Fruit fly (Drosophila melanogaster) whole organism, embryonic: Measurements from ENCODE around the gene LysRS.
A peak's percentile ranks its signal among the peaks of the same experiment; 100 is the strongest.

Source experiments
- Atf6 ChIP-seq: fragments of 200-800 bp; sonication (Bioruptor generic); IDR thresholded peaks from 2 replicates; pipeline ENCODE4 v1.3.6; 2022; ENCODE audit warnings: missing biosample characterization, missing genetic modification characterization
- Awh ChIP-seq: fragments of 200-800 bp; sonication (Bioruptor generic); IDR thresholded peaks from 2 replicates; pipeline ENCODE4, ENCODE4 v1.3.6; 2022; ENCODE audit warnings: missing biosample characterization, missing genetic modification characterization
- B-H1 ChIP-seq: fragments of 200-800 bp; sonication (Bioruptor generic); IDR thresholded peaks from 3 replicates; pipeline ENCODE4 v1.3.6; 2022; ENCODE audit warnings: missing biosample characterization, missing genetic modification characterization
- CG10147 ChIP-seq: fragments of 200-800 bp; sonication (Bioruptor generic); optimal IDR thresholded peaks from 2 replicates; lab custom pipeline; 2019; ENCODE audit warnings: missing biosample characterization, mild to moderate bottlenecking, missing genetic modification characterization, moderate library complexity
- CG10209 ChIP-seq: fragments of 200-800 bp; sonication (Bioruptor generic); optimal IDR thresholded peaks from 3 replicates; lab custom pipeline; 2017; ENCODE audit warnings: missing biosample characterization, mild to moderate bottlenecking, missing genetic modification characterization, missing genetic modification reagents
- CG12299 ChIP-seq: fragments of 200-800 bp; sonication (Bioruptor generic); optimal IDR thresholded peaks from 2 replicates; lab custom pipeline; 2018; ENCODE audit warnings: missing biosample characterization, mild to moderate bottlenecking, missing genetic modification characterization
- CG1233 ChIP-seq: fragments of 200-800 bp; sonication (Bioruptor generic); optimal IDR thresholded peaks from 4 replicates; lab custom pipeline; 2018; ENCODE audit warnings: missing biosample characterization, mild to moderate bottlenecking, missing genetic modification characterization
- CG15073 ChIP-seq: fragments of 200-800 bp; sonication (Bioruptor generic); optimal IDR thresholded peaks from 2 replicates; lab custom pipeline; 2016; ENCODE audit warnings: missing biosample characterization, missing genetic modification characterization
- CG32772 ChIP-seq: fragments of 200-800 bp; sonication (Bioruptor generic); IDR thresholded peaks from 2 replicates; pipeline ENCODE4 v1.3.6; 2022; ENCODE audit warnings: missing biosample characterization, missing genetic modification characterization
- CG33213 ChIP-seq: fragments of 200-800 bp; sonication (Bioruptor generic); optimal IDR thresholded peaks from 3 replicates; lab custom pipeline; 2016; ENCODE audit warnings: missing biosample characterization, missing genetic modification characterization
- CG3995 ChIP-seq: fragments of 200-800 bp; sonication (Bioruptor generic); optimal IDR thresholded peaks from 3 replicates; lab custom pipeline; 2016; ENCODE audit warnings: missing biosample characterization, missing genetic modification characterization
- CG6175 ChIP-seq: fragments of 200-800 bp; sonication (Bioruptor generic); IDR thresholded peaks from 3 replicates; pipeline ENCODE4 v1.3.6; 2022; ENCODE audit warnings: missing biosample characterization, missing genetic modification characterization
- CG8765 ChIP-seq: fragments of 200-800 bp; sonication (Bioruptor generic); IDR thresholded peaks from 2 replicates; pipeline ENCODE4 v1.3.6; 2022; ENCODE audit warnings: missing biosample characterization, missing genetic modification characterization
- CG9609 ChIP-seq: fragments of 200-800 bp; sonication (Bioruptor generic); optimal IDR thresholded peaks from 3 replicates; lab custom pipeline; 2016; ENCODE audit warnings: missing biosample characterization, missing genetic modification characterization
- CG9932 ChIP-seq: fragments of 200-800 bp; sonication (Bioruptor generic); IDR thresholded peaks from 2 replicates; pipeline ENCODE4 v1.3.6; 2022; ENCODE audit warnings: missing biosample characterization, missing genetic modification characterization
- CkIIα-i1 ChIP-seq: fragments of 200-800 bp; sonication (Bioruptor generic); IDR thresholded peaks from 2 replicates; pipeline ENCODE4 v1.3.6; 2022; ENCODE audit warnings: missing biosample characterization, missing genetic modification characterization
- Dp ChIP-seq: fragments of 200-800 bp; sonication (Bioruptor generic); optimal IDR thresholded peaks from 2 replicates; lab custom pipeline; 2018; ENCODE audit warnings: missing biosample characterization, mild to moderate bottlenecking, missing genetic modification characterization, moderate library complexity
- Jarid2 ChIP-seq: fragments of 200-800 bp; sonication (Bioruptor generic); optimal IDR thresholded peaks from 3 replicates; lab custom pipeline; 2017; ENCODE audit warnings: mild to moderate bottlenecking, missing biosample characterization, missing genetic modification reagents, missing genetic modification characterization
- Lpt ChIP-seq: fragments of >200 bp; optimal IDR thresholded peaks from 2 replicates; lab custom pipeline; 2018; ENCODE audit warnings: missing biosample characterization, missing genetic modification characterization
- NK7.1 ChIP-seq: fragments of 200-800 bp; sonication (Bioruptor generic); optimal IDR thresholded peaks from 3 replicates; lab custom pipeline; 2016; ENCODE audit warnings: missing biosample characterization, missing genetic modification characterization
- Nf-YC ChIP-seq: fragments of 200-800 bp; optimal IDR thresholded peaks from 3 replicates; lab custom pipeline; 2019; ENCODE audit warnings: missing biosample characterization, mild to moderate bottlenecking, missing genetic modification characterization, moderate library complexity
- Oaz ChIP-seq: fragments of 200-800 bp; sonication (Bioruptor generic); IDR thresholded peaks from 2 replicates; pipeline ENCODE4 v1.3.6; 2022; ENCODE audit warnings: missing biosample characterization, missing genetic modification characterization
- Poxn ChIP-seq: fragments of 200-800 bp; sonication (Bioruptor generic); IDR thresholded peaks from 2 replicates; pipeline ENCODE4 v1.3.6; 2022; ENCODE audit warnings: missing biosample characterization, missing genetic modification characterization
- Sry-δ ChIP-seq: fragments of 200-800 bp; sonication (Bioruptor generic); optimal IDR thresholded peaks from 2 replicates; lab custom pipeline; 2016; ENCODE audit warnings: missing biosample characterization, missing genetic modification characterization
- Xrp1 ChIP-seq: fragments of 200-800 bp; sonication (Bioruptor generic); IDR thresholded peaks from 2 replicates; pipeline ENCODE4 v1.3.6; 2022; ENCODE audit warnings: missing biosample characterization, missing genetic modification characterization
- amos ChIP-seq: fragments of 200-800 bp; sonication (Bioruptor generic); IDR thresholded peaks from 2 replicates; pipeline ENCODE4 v1.3.6; 2022; ENCODE audit warnings: missing biosample characterization, missing genetic modification characterization; ENCODE audit not compliant: partially characterized antibody
- bowl ChIP-seq: fragments of 200-800 bp; sonication (Bioruptor generic); IDR thresholded peaks from 2 replicates; pipeline ENCODE4 v1.3.6; 2022; ENCODE audit warnings: missing biosample characterization, missing genetic modification characterization
- dati ChIP-seq: fragments of 200-800 bp; sonication (Bioruptor generic); IDR thresholded peaks from 2 replicates; pipeline ENCODE4 v1.3.6; 2022; ENCODE audit warnings: missing biosample characterization, missing genetic modification characterization
- emc ChIP-seq: fragments of 200-800 bp; sonication (Bioruptor generic); optimal IDR thresholded peaks from 2 replicates; lab custom pipeline; 2016; ENCODE audit warnings: missing biosample characterization, missing genetic modification characterization
- fd3F ChIP-seq: fragments of 200-800 bp; sonication (Bioruptor generic); optimal IDR thresholded peaks from 2 replicates; lab custom pipeline; 2018; ENCODE audit warnings: missing biosample characterization, mild to moderate bottlenecking, missing genetic modification characterization, moderate library complexity
- gcm2 ChIP-seq: fragments of 200-800 bp; sonication (Bioruptor generic); optimal IDR thresholded peaks from 2 replicates; lab custom pipeline; 2016; ENCODE audit warnings: missing biosample characterization, missing genetic modification characterization
- gro ChIP-seq: fragments of 200-800 bp; sonication (Bioruptor generic); optimal IDR thresholded peaks from 2 replicates; lab custom pipeline; 2016; ENCODE audit warnings: missing biosample characterization, missing genetic modification characterization
- klu ChIP-seq: fragments of 200-800 bp; sonication (Bioruptor generic); IDR thresholded peaks from 2 replicates; pipeline ENCODE4 v1.3.6; 2022; ENCODE audit warnings: missing biosample characterization, missing genetic modification characterization
- lbe ChIP-seq: fragments of 200-800 bp; sonication (Bioruptor generic); optimal IDR thresholded peaks from 2 replicates; lab custom pipeline; 2016; ENCODE audit warnings: missing biosample characterization, mild to moderate bottlenecking, missing genetic modification characterization
- lilli ChIP-seq: fragments of 200-800 bp; sonication (Bioruptor generic); optimal IDR thresholded peaks from 3 replicates; lab custom pipeline; 2016; ENCODE audit warnings: missing biosample characterization, missing genetic modification characterization
- nmo ChIP-seq: fragments of 200-800 bp; sonication (Bioruptor generic); optimal IDR thresholded peaks from 2 replicates; lab custom pipeline; 2018; ENCODE audit warnings: missing biosample characterization, mild to moderate bottlenecking, missing genetic modification characterization, moderate library complexity
- odd ChIP-seq: fragments of 200-800 bp; sonication (Bioruptor generic); optimal IDR thresholded peaks from 2 replicates; lab custom pipeline; 2017; ENCODE audit warnings: missing biosample characterization, mild to moderate bottlenecking, missing genetic modification characterization
- p53 ChIP-seq: fragments of 200-800 bp; sonication (Bioruptor generic); optimal IDR thresholded peaks from 2 replicates; lab custom pipeline; 2016; ENCODE audit warnings: missing biosample characterization, missing genetic modification characterization
- pan ChIP-seq, 4 experiments: fragments of >200 bp in 3 of 4; fragments of 200-800 bp in 1 of 4; sonication (Bioruptor generic) in 1 of 4; optimal IDR thresholded peaks in 3 of 4; IDR thresholded peaks in 1 of 4; 2 replicates each; pipeline versions ENCODE4 v1.3.6 to Lab custom; 2017 to 2022; ENCODE audit warnings: missing biosample characterization in 2 of 4, missing genetic modification characterization in 2 of 4, mixed read lengths in 1 of 4
- pfk ChIP-seq: fragments of 200-800 bp; sonication (Bioruptor generic); optimal IDR thresholded peaks from 2 replicates; lab custom pipeline; 2018; ENCODE audit warnings: missing biosample characterization, mild to moderate bottlenecking, missing genetic modification characterization, moderate library complexity
- run ChIP-seq: fragments of 200-800 bp; sonication (Bioruptor generic); optimal IDR thresholded peaks from 3 replicates; lab custom pipeline; 2018; ENCODE audit warnings: missing biosample characterization, mild to moderate bottlenecking, missing genetic modification characterization
- slp2 ChIP-seq: fragments of 200-800 bp; sonication (Bioruptor generic); optimal IDR thresholded peaks from 2 replicates; lab custom pipeline; 2016; ENCODE audit warnings: missing biosample characterization, missing genetic modification characterization
- so ChIP-seq: fragments of 200-800 bp; sonication (Bioruptor generic); IDR thresholded peaks from 3 replicates; pipeline ENCODE4 v1.3.6; 2022; ENCODE audit warnings: missing biosample characterization, missing genetic modification characterization
- stwl ChIP-seq: fragments of 200-800 bp; sonication (Bioruptor generic); optimal IDR thresholded peaks from 3 replicates; lab custom pipeline; 2018; ENCODE audit warnings: missing biosample characterization, mild to moderate bottlenecking, missing genetic modification characterization, moderate library complexity
- sug ChIP-seq: fragments of 200-800 bp; optimal IDR thresholded peaks from 2 replicates; lab custom pipeline; 2019; ENCODE audit warnings: missing biosample characterization, mild to moderate bottlenecking, missing genetic modification characterization, moderate library complexity
- vnd ChIP-seq: fragments of 200-800 bp; sonication (Bioruptor generic); IDR thresholded peaks from 3 replicates; pipeline ENCODE4 v1.3.6; 2022; ENCODE audit warnings: missing biosample characterization, missing genetic modification characterization; ENCODE audit not compliant: partially characterized antibody
- vvl ChIP-seq: fragments of 200-800 bp; sonication (Bioruptor generic); IDR thresholded peaks from 2 replicates; pipeline ENCODE4 v1.3.6; 2022; ENCODE audit warnings: missing biosample characterization, missing genetic modification characterization
- wek ChIP-seq: fragments of 200-800 bp; sonication (Bioruptor generic); optimal IDR thresholded peaks from 3 replicates; lab custom pipeline; 2018; ENCODE audit warnings: missing biosample characterization, mild to moderate bottlenecking, missing genetic modification characterization, moderate library complexity
- zen ChIP-seq: fragments of 200-800 bp; sonication (Bioruptor generic); optimal IDR thresholded peaks from 3 replicates; lab custom pipeline; 2018; ENCODE audit warnings: missing biosample characterization, mild to moderate bottlenecking, missing genetic modification characterization, moderate library complexity
- zf30C ChIP-seq: fragments of 200-800 bp; sonication (Bioruptor generic); optimal IDR thresholded peaks from 3 replicates; lab custom pipeline; 2018; ENCODE audit warnings: missing biosample characterization, mild to moderate bottlenecking, missing genetic modification characterization

LysRS gene

DNA sequence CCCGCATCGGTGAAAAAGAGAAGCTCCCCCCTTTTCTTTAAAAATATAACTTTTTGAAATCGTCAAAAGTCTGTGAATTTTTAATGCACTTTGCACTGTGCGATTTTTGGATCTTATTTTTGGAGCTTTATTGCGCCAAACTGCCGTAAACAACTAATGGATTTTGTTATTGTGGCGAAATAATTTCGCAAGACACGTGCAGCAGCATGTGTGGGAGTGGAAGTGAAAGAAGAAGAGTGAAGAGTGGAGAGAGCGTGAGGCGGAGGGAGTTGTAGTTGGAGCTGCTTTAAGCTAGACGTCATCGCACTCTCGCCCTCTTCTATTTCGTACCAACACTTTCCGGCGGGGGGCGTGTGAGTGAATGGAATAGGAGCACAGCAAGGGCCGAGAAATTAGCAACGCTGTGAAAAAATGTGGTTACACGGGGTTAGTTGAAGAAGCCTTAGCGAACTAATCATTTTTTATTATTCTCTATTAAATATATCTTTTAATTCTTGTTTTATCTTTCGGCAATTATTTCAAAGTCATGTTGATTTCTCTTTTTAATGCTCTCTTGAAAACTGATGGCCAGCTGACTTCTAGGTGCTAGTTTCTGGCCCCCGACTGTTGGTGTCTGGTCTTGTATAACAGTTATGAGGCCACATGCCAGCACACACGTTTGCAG is 25.1 kb downstream of the LysRS start:
- TF ChIP-seq gro (GFP tag; lab: Kevin White, UChicago), result no peak
- peak; percentile 92 for TF ChIP-seq CG32772 (GFP tag; lab: Robert Waterston, UW)
- TF ChIP-seq Oaz (GFP tag; lab: Robert Waterston, UW), result peak; percentile 88
- peak; percentile 94 for TF ChIP-seq CG10147 (GFP tag; lab: Kevin White, UChicago)
- TF ChIP-seq so (GFP tag; lab: Robert Waterston, UW), result peak; percentile 95
- peak; percentile 95 for TF ChIP-seq CG10209 (GFP tag; lab: Kevin White, UChicago)
- peak; percentile 62 for TF ChIP-seq CG9609 (GFP tag; lab: Kevin White, UChicago)
- TF ChIP-seq odd (GFP tag; lab: Kevin White, UChicago), result peak; percentile 92
- TF ChIP-seq bowl (GFP tag; lab: Robert Waterston, UW), result peak; percentile 87
- no peak for TF ChIP-seq zf30C
- peak; percentile 95 for TF ChIP-seq CG12299 (tag; lab: Kevin White, UChicago)
- TF ChIP-seq wek (GFP tag; lab: Kevin White, UChicago), result peak; percentile 72
- TF ChIP-seq vnd, result no peak
- TF ChIP-seq amos (GFP tag; lab: Robert Waterston, UW), result no peak
- peak; percentile 93 for TF ChIP-seq Awh (GFP tag; lab: Robert Waterston, UW)
- TF ChIP-seq Lpt, result no peak
- peak; percentile 83 for TF ChIP-seq Poxn (GFP tag; lab: Robert Waterston, UW)
- TF ChIP-seq NK7.1, result no peak
- peak; percentile 92 for TF ChIP-seq run
- TF ChIP-seq Sry-δ (GFP tag; lab: Kevin White, UChicago), result no peak
- TF ChIP-seq Dp (GFP tag; lab: Kevin White, UChicago), result peak; percentile 4
- peak; percentile 92 for TF ChIP-seq CG9932 (GFP tag; lab: Robert Waterston, UW)
- TF ChIP-seq p53 (GFP tag; lab: Kevin White, UChicago), result no peak
- peak; percentile 36; the same call in 1 of the 2 replicates for TF ChIP-seq CkIIα-i1 (GFP tag; lab: Robert Waterston, UW)
- peak; percentile 93 for TF ChIP-seq sug (tag; lab: Kevin White, UChicago)
- TF ChIP-seq CG15073 (GFP tag; lab: Kevin White, UChicago), result peak; percentile 19
- peak; percentile 87 for TF ChIP-seq klu (GFP tag; lab: Robert Waterston, UW)
- peak; percentile 63; the same call in 1 of the 2 replicates for TF ChIP-seq CG8765 (GFP tag; lab: Robert Waterston, UW)
- TF ChIP-seq Nf-YC (tag; lab: Kevin White, UChicago), result peak; percentile 87
- TF ChIP-seq Jarid2 (GFP tag; lab: Kevin White, UChicago), result peak; percentile 86
- TF ChIP-seq CG3995 (GFP tag; lab: Kevin White, UChicago), result peak; percentile 60
- TF ChIP-seq CG33213 (GFP tag; lab: Kevin White, UChicago), result peak; percentile 9
- TF ChIP-seq slp2 (GFP tag; lab: Kevin White, UChicago), result peak; percentile 59
- peak; percentile 70 for TF ChIP-seq dati (GFP tag; lab: Robert Waterston, UW)
- peak; percentile 67 for TF ChIP-seq gcm2 (GFP tag; lab: Kevin White, UChicago)
- TF ChIP-seq lilli (GFP tag; lab: Kevin White, UChicago), result peak; percentile 90
- TF ChIP-seq zen (tag; lab: Kevin White, UChicago), result peak; percentile 75
- peak; percentile 90 for TF ChIP-seq fd3F (GFP tag; lab: Kevin White, UChicago)
- peak; percentile 96 for TF ChIP-seq nmo (GFP tag; lab: Kevin White, UChicago)
- TF ChIP-seq pan (optimal IDR thresholded peaks at IDR 0.05; lab: Kevin White, UChicago), result no peak
- TF ChIP-seq pan (GFP tag; optimal IDR thresholded peaks at IDR 0.05 in 1 of 2, IDR thresholded peaks at IDR 0.05 in 1 of 2), result peak in 1 of 2 experiments; percentile 93
- TF ChIP-seq Xrp1 (GFP tag; lab: Robert Waterston, UW), result peak; percentile 95
- peak; percentile 6 for TF ChIP-seq emc (GFP tag; lab: Kevin White, UChicago)
- peak; percentile 81 for TF ChIP-seq CG6175 (GFP tag; lab: Robert Waterston, UW)
- TF ChIP-seq pfk (GFP tag; lab: Kevin White, UChicago), result peak; percentile 47
- peak; percentile 96 for TF ChIP-seq vvl (GFP tag; lab: Robert Waterston, UW)
- peak; percentile 59 for TF ChIP-seq lbe (GFP tag; lab: Kevin White, UChicago)
- peak; percentile 96 for TF ChIP-seq Atf6 (GFP tag; lab: Robert Waterston, UW)
- peak; percentile 91 for TF ChIP-seq CG1233 (GFP tag; lab: Kevin White, UChicago)
- peak; percentile 89 for TF ChIP-seq B-H1
- no peak for TF ChIP-seq stwl (tag; lab: Kevin White, UChicago)
